Worm (Caenorhabditis elegans) whole organism, midembryonic: ENCODE results near the gene sod-3.

ENCODE experiments used
- T22C8.4 ChIP-seq: fragments of 200-800 bp; sonication (Bioruptor generic); IDR thresholded peaks from 2 replicates; pipeline ENCODE4 v1.3.6; 2022; ENCODE audit warnings: missing genetic modification characterization, missing compliant biosample characterization
- cog-1 ChIP-seq: sonication (generic microtip); optimal IDR thresholded peaks from 2 replicates; lab custom pipeline; 2016; ENCODE audit warnings: missing genetic modification characterization, missing compliant biosample characterization
- flt-1 ChIP-seq: fragments of 200-800 bp; sonication (Bioruptor generic); IDR thresholded peaks from 2 replicates; pipeline ENCODE4 v1.3.6; 2022; ENCODE audit warnings: missing genetic modification characterization, missing compliant biosample characterization
- klf-2 ChIP-seq: fragments of 200-800 bp; sonication (Bioruptor generic); conservative IDR thresholded peaks from 2 replicates; pipeline ENCODE4 v1.3.6; 2022; ENCODE audit warnings: missing genetic modification reagents, missing genetic modification characterization, missing compliant biosample characterization
- med-1 ChIP-seq: sonication (generic microtip); optimal IDR thresholded peaks from 2 replicates; lab custom pipeline; 2017; ENCODE audit warnings: missing genetic modification characterization, mild to moderate bottlenecking, missing compliant biosample characterization, antibody characterized with exemption, missing genetic modification reagents; ENCODE audit not compliant: insufficient read depth
- ref-1 ChIP-seq: fragments of 200-800 bp; sonication (Bioruptor generic); conservative IDR thresholded peaks from 2 replicates; pipeline ENCODE4 v1.3.6; 2022; ENCODE audit warnings: missing genetic modification reagents, missing genetic modification characterization, missing compliant biosample characterization
- tab-1 ChIP-seq: fragments of 200-800 bp; sonication (Bioruptor generic); IDR thresholded peaks from 2 replicates; pipeline ENCODE4 v1.3.6; 2022; ENCODE audit warnings: missing genetic modification characterization, missing compliant biosample characterization
- ztf-29 ChIP-seq: fragments of 200-800 bp; sonication (Bioruptor generic); IDR thresholded peaks from 2 replicates; pipeline ENCODE4 v1.3.6; 2022; ENCODE audit warnings: missing genetic modification reagents, missing genetic modification characterization, missing compliant biosample characterization

ce11 chrX:17107670-17108069, 15.1 kb downstream of the sod-3 start, which contains the start of gene lido-4:
- TF ChIP-seq med-1 (no peak), ref-1 (GFP tag; lab: Robert Waterston, UW) (no peak), flt-1 (GFP tag; lab: Robert Waterston, UW) (no peak), klf-2 (GFP tag; lab: Robert Waterston, UW) (no peak), ztf-29 (GFP tag; lab: Robert Waterston, UW) (no peak), cog-1 (no peak), T22C8.4 (GFP tag; lab: Robert Waterston, UW) (no peak), tab-1 (no peak)
